Fruit fly (Drosophila melanogaster) whole organism, embryonic: ENCODE measurements around the gene Mkk4.
A peak's percentile ranks its signal among the peaks of the same experiment; 100 is the strongest.

Experiments
- CG10565 ChIP-seq: fragments of 200-800 bp; sonication (Bioruptor generic); optimal IDR thresholded peaks from 3 replicates; lab custom pipeline; 2016; ENCODE audit warnings: missing biosample characterization, mild to moderate bottlenecking, missing genetic modification characterization
- CG11085 ChIP-seq: fragments of 200-800 bp; sonication (Bioruptor generic); IDR thresholded peaks from 2 replicates; pipeline ENCODE4 v1.3.6; 2022; ENCODE audit warnings: missing biosample characterization, missing genetic modification characterization
- CG11723 ChIP-seq: fragments of 200-800 bp; sonication (Bioruptor generic); optimal IDR thresholded peaks from 2 replicates; lab custom pipeline; 2017; ENCODE audit warnings: missing biosample characterization, mild to moderate bottlenecking, missing genetic modification characterization
- CG12942 ChIP-seq: fragments of 200-800 bp; sonication (Bioruptor generic); optimal IDR thresholded peaks from 3 replicates; lab custom pipeline; 2016; ENCODE audit warnings: missing biosample characterization, missing genetic modification characterization
- CG13123 ChIP-seq: fragments of 200-800 bp; sonication (Bioruptor generic); optimal IDR thresholded peaks from 2 replicates; lab custom pipeline; 2016; ENCODE audit warnings: missing biosample characterization, missing genetic modification characterization
- CG15073 ChIP-seq: fragments of 200-800 bp; sonication (Bioruptor generic); optimal IDR thresholded peaks from 2 replicates; lab custom pipeline; 2016; ENCODE audit warnings: missing biosample characterization, missing genetic modification characterization
- CG15601 ChIP-seq: fragments of 200-800 bp; sonication (Bioruptor generic); optimal IDR thresholded peaks from 3 replicates; lab custom pipeline; 2019; ENCODE audit warnings: missing biosample characterization, mild to moderate bottlenecking, missing genetic modification characterization, moderate library complexity
- CG1647 ChIP-seq: fragments of 200-800 bp; sonication (Bioruptor generic); optimal IDR thresholded peaks from 3 replicates; lab custom pipeline; 2016; ENCODE audit warnings: missing biosample characterization, missing genetic modification characterization
- CG16779 ChIP-seq: fragments of 200-800 bp; sonication (Bioruptor generic); IDR thresholded peaks from 2 replicates; pipeline ENCODE4 v1.3.6; 2022; ENCODE audit warnings: missing biosample characterization, missing genetic modification characterization
- CG16813 ChIP-seq: fragments of 200-800 bp; sonication (Bioruptor generic); IDR thresholded peaks from 3 replicates; pipeline ENCODE4 v1.3.6; 2022; ENCODE audit warnings: missing biosample characterization, missing genetic modification characterization; ENCODE audit not compliant: partially characterized antibody
- CG18476 ChIP-seq: fragments of 200-800 bp; sonication (Bioruptor generic); optimal IDR thresholded peaks from 2 replicates; lab custom pipeline; 2016; ENCODE audit warnings: missing biosample characterization, mild to moderate bottlenecking, missing genetic modification characterization
- CG3163 ChIP-seq: fragments of 200-800 bp; sonication (Bioruptor generic); optimal IDR thresholded peaks from 3 replicates; lab custom pipeline; 2016; ENCODE audit warnings: missing biosample characterization, missing genetic modification characterization
- CG4424 ChIP-seq: fragments of 200-800 bp; sonication (Bioruptor generic); optimal IDR thresholded peaks from 3 replicates; lab custom pipeline; 2016; ENCODE audit warnings: missing biosample characterization, missing genetic modification characterization
- CG4854 ChIP-seq: fragments of 200-800 bp; sonication (Bioruptor generic); optimal IDR thresholded peaks from 2 replicates; lab custom pipeline; 2016; ENCODE audit warnings: missing biosample characterization, missing genetic modification characterization, inconsistent platforms
- CG7745 ChIP-seq: fragments of 200-800 bp; sonication (Bioruptor generic); optimal IDR thresholded peaks from 2 replicates; lab custom pipeline; 2018; ENCODE audit warnings: missing biosample characterization, mild to moderate bottlenecking, missing genetic modification characterization, moderate library complexity
- CG8281 ChIP-seq: fragments of 200-800 bp; sonication (Bioruptor generic); optimal IDR thresholded peaks from 2 replicates; lab custom pipeline; 2018; ENCODE audit warnings: missing biosample characterization, mild to moderate bottlenecking, missing genetic modification characterization, moderate library complexity
- CG9437 ChIP-seq: fragments of 200-800 bp; sonication (Bioruptor generic); optimal IDR thresholded peaks from 2 replicates; lab custom pipeline; 2018; ENCODE audit warnings: missing biosample characterization, mild to moderate bottlenecking, missing genetic modification characterization
- CG9727 ChIP-seq: fragments of 200-800 bp; sonication (Bioruptor generic); optimal IDR thresholded peaks from 3 replicates; lab custom pipeline; 2017; ENCODE audit warnings: missing biosample characterization, mild to moderate bottlenecking, missing genetic modification characterization
- CG9932 ChIP-seq: fragments of 200-800 bp; sonication (Bioruptor generic); IDR thresholded peaks from 2 replicates; pipeline ENCODE4 v1.3.6; 2022; ENCODE audit warnings: missing biosample characterization, missing genetic modification characterization
- CkIIα-i1 ChIP-seq: fragments of 200-800 bp; sonication (Bioruptor generic); IDR thresholded peaks from 2 replicates; pipeline ENCODE4 v1.3.6; 2022; ENCODE audit warnings: missing biosample characterization, missing genetic modification characterization
- Dbx ChIP-seq: fragments of 200-800 bp; sonication (Bioruptor generic); IDR thresholded peaks from 3 replicates; pipeline ENCODE4 v1.3.6; 2022; ENCODE audit warnings: missing biosample characterization, missing genetic modification characterization
- HLHmδ ChIP-seq: fragments of 200-800 bp; sonication (Bioruptor generic); optimal IDR thresholded peaks from 2 replicates; lab custom pipeline; 2018; ENCODE audit warnings: missing biosample characterization, mild to moderate bottlenecking, missing genetic modification characterization, moderate library complexity
- HmgD ChIP-seq: fragments of 200-800 bp; sonication (Bioruptor generic); optimal IDR thresholded peaks from 3 replicates; lab custom pipeline; 2016; ENCODE audit warnings: missing biosample characterization, missing genetic modification characterization
- HmgZ ChIP-seq: fragments of 200-800 bp; sonication (Bioruptor generic); optimal IDR thresholded peaks from 2 replicates; lab custom pipeline; 2018; ENCODE audit warnings: missing biosample characterization, mild to moderate bottlenecking, missing genetic modification characterization
- Hmr ChIP-seq: fragments of 200-800 bp; sonication (Bioruptor generic); optimal IDR thresholded peaks from 3 replicates; lab custom pipeline; 2017; ENCODE audit warnings: mild to moderate bottlenecking, missing biosample characterization, missing genetic modification reagents, missing genetic modification characterization
- Hr39 ChIP-seq: fragments of >200 bp; optimal IDR thresholded peaks from 2 replicates; lab custom pipeline; 2017
- Lpt ChIP-seq: fragments of >200 bp; optimal IDR thresholded peaks from 2 replicates; lab custom pipeline; 2018; ENCODE audit warnings: missing biosample characterization, missing genetic modification characterization
- Med ChIP-seq: fragments of 200-800 bp; sonication (Bioruptor generic); peaks from one replicate; lab custom pipeline; 2016; ENCODE audit warnings: missing biosample characterization, missing genetic modification characterization, mild to moderate bottlenecking, inconsistent platforms, moderate library complexity
- Meics ChIP-seq: fragments of 200-800 bp; sonication (Bioruptor generic); optimal IDR thresholded peaks from 2 replicates; lab custom pipeline; 2017; ENCODE audit warnings: missing biosample characterization, mild to moderate bottlenecking, missing genetic modification characterization
- NK7.1 ChIP-seq: fragments of 200-800 bp; sonication (Bioruptor generic); optimal IDR thresholded peaks from 3 replicates; lab custom pipeline; 2016; ENCODE audit warnings: missing biosample characterization, missing genetic modification characterization
- Opbp ChIP-seq: fragments of 200-800 bp; sonication (Bioruptor generic); IDR thresholded peaks from 3 replicates; pipeline ENCODE4 v1.3.6; 2022; ENCODE audit warnings: missing biosample characterization, missing genetic modification characterization; ENCODE audit not compliant: partially characterized antibody
- Ravus ChIP-seq: fragments of 200-800 bp; sonication (Bioruptor generic); IDR thresholded peaks from 2 replicates; pipeline ENCODE4 v1.3.6; 2022; ENCODE audit warnings: missing biosample characterization, missing genetic modification characterization
- amos ChIP-seq: fragments of 200-800 bp; sonication (Bioruptor generic); IDR thresholded peaks from 2 replicates; pipeline ENCODE4 v1.3.6; 2022; ENCODE audit warnings: missing biosample characterization, missing genetic modification characterization; ENCODE audit not compliant: partially characterized antibody
- az2 ChIP-seq: fragments of 200-800 bp; sonication (Bioruptor generic); optimal IDR thresholded peaks from 3 replicates; lab custom pipeline; 2016; ENCODE audit warnings: missing biosample characterization, missing genetic modification characterization
- cg ChIP-seq: fragments of 200-800 bp; sonication (Bioruptor generic); optimal IDR thresholded peaks from 3 replicates; lab custom pipeline; 2019; ENCODE audit warnings: missing biosample characterization, mild to moderate bottlenecking, missing genetic modification characterization, moderate library complexity
- corto ChIP-seq: fragments of 200-800 bp; sonication (Bioruptor generic); optimal IDR thresholded peaks from 2 replicates; lab custom pipeline; 2016; ENCODE audit warnings: missing biosample characterization, mild to moderate bottlenecking, missing genetic modification characterization, moderate library complexity
- crol ChIP-seq: fragments of 200-800 bp; sonication (Bioruptor generic); IDR thresholded peaks from 2 replicates; pipeline ENCODE4 v1.3.6; 2022; ENCODE audit warnings: missing biosample characterization, missing genetic modification characterization
- fd96Cb ChIP-seq: fragments of 200-800 bp; sonication (Bioruptor generic); optimal IDR thresholded peaks from 2 replicates; lab custom pipeline; 2018; ENCODE audit warnings: missing biosample characterization, mild to moderate bottlenecking, missing genetic modification characterization, moderate library complexity
- h ChIP-seq: fragments of >200 bp; optimal IDR thresholded peaks from 2 replicates; lab custom pipeline; 2017
- her ChIP-seq: fragments of 200-800 bp; sonication (Bioruptor generic); optimal IDR thresholded peaks from 2 replicates; lab custom pipeline; 2016; ENCODE audit warnings: missing biosample characterization, missing genetic modification characterization
- jing ChIP-seq: fragments of 200-800 bp; sonication (Bioruptor generic); optimal IDR thresholded peaks from 2 replicates; lab custom pipeline; 2018; ENCODE audit warnings: missing biosample characterization, mild to moderate bottlenecking, missing genetic modification characterization
- lab ChIP-seq: fragments of 200-800 bp; sonication (Bioruptor generic); optimal IDR thresholded peaks from 3 replicates; lab custom pipeline; 2017; ENCODE audit warnings: missing biosample characterization, missing genetic modification characterization, mild to moderate bottlenecking, moderate library complexity, missing genetic modification reagents
- nerfin-1 ChIP-seq: fragments of 200-800 bp; sonication (Bioruptor generic); optimal IDR thresholded peaks from 3 replicates; lab custom pipeline; 2019; ENCODE audit warnings: missing biosample characterization, mild to moderate bottlenecking, missing genetic modification characterization, moderate library complexity
- oc ChIP-seq: fragments of 200-800 bp; sonication (Bioruptor generic); optimal IDR thresholded peaks from 2 replicates; lab custom pipeline; 2018; ENCODE audit warnings: missing biosample characterization, mild to moderate bottlenecking, missing genetic modification characterization, moderate library complexity
- pb ChIP-seq: fragments of 200-800 bp; sonication (Bioruptor generic); optimal IDR thresholded peaks from 3 replicates; lab custom pipeline; 2016; ENCODE audit warnings: missing biosample characterization, missing genetic modification characterization
- trh ChIP-seq: fragments of 200-800 bp; sonication (Bioruptor generic); optimal IDR thresholded peaks from 2 replicates; lab custom pipeline; 2016; ENCODE audit warnings: missing biosample characterization, missing genetic modification characterization
- twi ChIP-seq: fragments of 200-800 bp; optimal IDR thresholded peaks from 2 replicates; lab custom pipeline; 2019; ENCODE audit warnings: missing biosample characterization, mild to moderate bottlenecking, missing genetic modification characterization, moderate library complexity
- unpg ChIP-seq: fragments of 200-800 bp; sonication (Bioruptor generic); optimal IDR thresholded peaks from 3 replicates; lab custom pipeline; 2018; ENCODE audit warnings: missing biosample characterization, mild to moderate bottlenecking, missing genetic modification characterization, moderate library complexity
- vvl ChIP-seq: fragments of 200-800 bp; sonication (Bioruptor generic); IDR thresholded peaks from 2 replicates; pipeline ENCODE4 v1.3.6; 2022; ENCODE audit warnings: missing biosample characterization, missing genetic modification characterization
- zfh2 ChIP-seq: fragments of 200-800 bp; sonication (Bioruptor generic); optimal IDR thresholded peaks from 2 replicates; lab custom pipeline; 2016; ENCODE audit warnings: missing biosample characterization, missing genetic modification characterization

The Mkk4 gene

DNA sequence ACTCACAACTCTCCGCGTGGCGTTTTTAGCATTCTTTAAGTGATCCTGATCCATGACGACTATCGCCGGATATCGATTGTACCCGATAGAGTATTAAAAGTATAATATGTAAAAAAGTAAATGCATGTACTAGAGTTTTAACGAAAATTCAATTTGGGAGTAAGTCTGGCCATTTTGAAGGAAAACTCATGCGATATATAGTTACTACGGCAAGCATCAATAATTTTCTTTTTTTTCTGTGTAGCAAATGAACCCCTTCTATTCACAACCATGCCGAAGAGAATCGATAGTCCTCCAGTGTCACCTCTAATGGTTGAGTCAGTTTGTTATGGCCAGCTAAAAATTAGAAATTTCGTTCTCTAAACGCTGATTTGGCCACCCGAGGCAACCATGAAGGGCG is 2.1 kb upstream of the Mkk4 start, which contains the start of the genes Sys1 and Dhod (continued):
- TF ChIP-seq corto: peak; percentile 60
- peak; percentile 66; the same call in 2 of the 3 replicates for TF ChIP-seq Opbp
- peak; percentile 77 for TF ChIP-seq Dbx (GFP tag; lab: Robert Waterston, UW)
- TF ChIP-seq CG9727 (GFP tag; lab: Kevin White, UChicago): peak; percentile 64
- TF ChIP-seq nerfin-1 (tag; lab: Kevin White, UChicago): peak; percentile 34
- TF ChIP-seq Lpt (GFP tag; lab: Kevin White, UChicago): no peak
- peak; percentile 20 for TF ChIP-seq fd96Cb (tag; lab: Kevin White, UChicago)
- no peak for TF ChIP-seq CG7745 (tag; lab: Kevin White, UChicago)
- peak; percentile 15 for TF ChIP-seq CG9437 (GFP tag; lab: Kevin White, UChicago)
- TF ChIP-seq CG16813 (GFP tag; lab: Robert Waterston, UW): peak; percentile 84
- TF ChIP-seq Hr39 (lab: Kevin White, UChicago): no peak

- TF ChIP-seq Hmr (GFP tag; lab: Kevin White, UChicago) (no peak), NK7.1 (GFP tag; lab: Kevin White, UChicago) (no peak), her (GFP tag; lab: Kevin White, UChicago) (no peak), CG11085 (GFP tag; lab: Robert Waterston, UW) (no peak), CG10565 (GFP tag; lab: Kevin White, UChicago) (no peak), twi (tag; lab: Kevin White, UChicago) (no peak), CG9932 (GFP tag; lab: Robert Waterston, UW) (peak; percentile 26; the same call in 1 of the 2 replicates), CG16779 (GFP tag; lab: Robert Waterston, UW) (no peak), HmgD (GFP tag; lab: Kevin White, UChicago) (no peak), CG15073 (GFP tag; lab: Kevin White, UChicago) (no peak), Dbx (GFP tag; lab: Robert Waterston, UW) (no peak), CG18476 (no peak), cg (no peak), CG8281 (tag; lab: Kevin White, UChicago) (no peak), CG4854 (GFP tag; lab: Kevin White, UChicago) (no peak), CkIIα-i1 (no peak), CG3163 (no peak), HmgZ (tag; lab: Kevin White, UChicago) (no peak), CG13123 (GFP tag; lab: Kevin White, UChicago) (no peak), oc (no peak), CG15601 (tag; lab: Kevin White, UChicago) (no peak), CG12942 (GFP tag; lab: Kevin White, UChicago) (no peak), crol (GFP tag; lab: Robert Waterston, UW) (no peak), zfh2 (GFP tag; lab: Kevin White, UChicago) (no peak), pb (GFP tag; lab: Kevin White, UChicago) (no peak), Med (GFP tag; lab: Kevin White, UChicago) (peak; percentile 55), amos (no peak), Ravus (GFP tag; lab: Robert Waterston, UW) (no peak), CG4424 (GFP tag; lab: Kevin White, UChicago) (no peak), unpg (GFP tag; lab: Kevin White, UChicago) (peak; percentile 4), trh (GFP tag; lab: Kevin White, UChicago) (no peak), CG11723 (GFP tag; lab: Kevin White, UChicago) (no peak), Meics (GFP tag; lab: Kevin White, UChicago) (peak; percentile 89), HLHmδ (no peak), lab (peak; percentile 1), CG1647 (no peak), vvl (GFP tag; lab: Robert Waterston, UW) (no peak), jing (no peak), az2 (GFP tag; lab: Kevin White, UChicago) (peak; percentile 5), h (lab: Kevin White, UChicago) (no peak)
Observed at dm6 chr3R:8645580-8646220, 4.9 kb downstream of the Mkk4 start, which contains the start of gene Cyp313b1. TSS of gene Cyp313b1 (minus strand) at chr3R:8645650.
